Fruit fly (Drosophila melanogaster) Kc167 (cell line): ENCODE results near the gene Hap40.

Source experiments
- Myc ChIP-seq: fragments of >200 bp; optimal IDR thresholded peaks from 2 replicates; lab custom pipeline; 2017; ENCODE audit warnings: missing external identifiers
- Sin3A ChIP-seq: fragments of >200 bp; optimal IDR thresholded peaks from 2 replicates; lab custom pipeline; 2018; ENCODE audit warnings: missing external identifiers
- h ChIP-seq: fragments of >200 bp; optimal IDR thresholded peaks from 3 replicates; lab custom pipeline; 2018; ENCODE audit warnings: missing external identifiers
- psq ChIP-seq: fragments of >200 bp; optimal IDR thresholded peaks from 2 replicates; lab custom pipeline; 2017; ENCODE audit warnings: missing external identifiers
- ttk ChIP-seq: sonication (Bioruptor generic); optimal IDR thresholded peaks from 2 replicates; lab custom pipeline; 2017; ENCODE audit warnings: missing external identifiers

dm6 chrX:15671026-15671563 is 32.8 kb upstream of the Hap40 start, which contains the start of gene CG15646:
- no peak for TF ChIP-seq ttk (lab: Kevin White, UChicago)
- no peak for TF ChIP-seq psq (lab: Kevin White, UChicago)
- TF ChIP-seq Myc: no peak
- no peak for TF ChIP-seq h (lab: Kevin White, UChicago)
- no peak for TF ChIP-seq Sin3A (lab: Kevin White, UChicago)
